Fruit fly (Drosophila melanogaster): ENCODE results near the gene GCC88.

Gene GCC88

dm6 chr3R:11214449-11214950 is 15.9 kb downstream of the GCC88 start, which contains the start of gene ZnT86D (continued):
- peak; percentile 86 for TF ChIP-seq fru (GFP tag; optimal IDR thresholded peaks at IDR 0.05)
- no peak for TF ChIP-seq Dfd (GFP tag; optimal IDR thresholded peaks at IDR 0.05)

dm6 chr3R:11211291-11212061 is 18.9 kb downstream of the GCC88 start:
- TF ChIP-seq h (GFP tag; optimal IDR thresholded peaks at IDR 0.05) (peak; percentile 74), brk (GFP tag; optimal IDR thresholded peaks at IDR 0.05) (no peak), woc (GFP tag; optimal IDR thresholded peaks at IDR 0.05) (peak; percentile 82), dl (GFP tag; optimal IDR thresholded peaks at IDR 0.05; ENCODE audit: insufficient read depth in 1 of 2, partially characterized antibody in 2 of 2) (peak in 1 of 2 experiments; percentile 4), tai (GFP tag; optimal IDR thresholded peaks at IDR 0.05) (no peak), dmrt93B (GFP tag; optimal IDR thresholded peaks at IDR 0.05) (peak; percentile 41), ey (GFP tag; optimal IDR thresholded peaks at IDR 0.05) (peak; percentile 65), Hr78 (GFP tag; optimal IDR thresholded peaks at IDR 0.05) (no peak), usp (GFP tag; optimal IDR thresholded peaks at IDR 0.05) (no peak), pan (optimal IDR thresholded peaks at IDR 0.05) (no peak), Jra (GFP tag; optimal IDR thresholded peaks at IDR 0.05) (peak; percentile 88), N (GFP tag; optimal IDR thresholded peaks at IDR 0.05) (no peak), Dif (GFP tag; optimal IDR thresholded peaks at IDR 0.05; ENCODE audit: partially characterized antibody) (no peak), Vsx2 (GFP tag; optimal IDR thresholded peaks at IDR 0.05; ENCODE audit: partially characterized antibody) (no peak), Dfd (GFP tag; optimal IDR thresholded peaks at IDR 0.05) (no peak), lola (GFP tag; optimal IDR thresholded peaks at IDR 0.05) (no peak), sage (GFP tag; optimal IDR thresholded peaks at IDR 0.05) (no peak), CrebA (GFP tag; optimal IDR thresholded peaks at IDR 0.05; ENCODE audit: borderline replicate concordance) (no peak), Hr83 (GFP tag; optimal IDR thresholded peaks at IDR 0.05; ENCODE audit: poor library complexity, severe bottlenecking) (peak; percentile 66), fru (GFP tag; optimal IDR thresholded peaks at IDR 0.05) (peak; percentile 60), dsf (GFP tag; optimal IDR thresholded peaks at IDR 0.05; ENCODE audit: borderline replicate concordance) (no peak), GATAd (GFP tag; optimal IDR thresholded peaks at IDR 0.05) (no peak), HLH106 (tag; optimal IDR thresholded peaks at IDR 0.05) (peak; percentile 73), OdsH (GFP tag; optimal IDR thresholded peaks at IDR 0.05) (peak; percentile 62), CG9705 (GFP tag; optimal IDR thresholded peaks at IDR 0.05) (peak; percentile 40), foxo (GFP tag; optimal IDR thresholded peaks at IDR 0.05) (peak in 1 of 2 experiments; percentile 80), CG32264 (GFP tag; optimal IDR thresholded peaks at IDR 0.05) (no peak), Abd-B (GFP tag; optimal IDR thresholded peaks at IDR 0.05) (no peak), Mio (GFP tag; optimal IDR thresholded peaks at IDR 0.05) (no peak), Hnf4 (GFP tag; optimal IDR thresholded peaks at IDR 0.05) (peak; percentile 61), jim (GFP tag; optimal IDR thresholded peaks at IDR 0.05) (no peak), sv (GFP tag; optimal IDR thresholded peaks at IDR 0.05) (peak; percentile 55), rgr (GFP tag; optimal IDR thresholded peaks at IDR 0.05) (peak; percentile 77), Myc (optimal IDR thresholded peaks at IDR 0.05) (peak; percentile 71), br (GFP tag; optimal IDR thresholded peaks at IDR 0.05) (peak; percentile 36), Sp1 (GFP tag; optimal IDR thresholded peaks at IDR 0.05) (peak; percentile 59), Rel (GFP tag; optimal IDR thresholded peaks at IDR 0.05) (no peak), Rel (tag; optimal IDR thresholded peaks at IDR 0.05) (peak; percentile 64), psq (GFP tag; optimal IDR thresholded peaks at IDR 0.05) (peak; percentile 63)

Data from whole organism, wandering third instar larva.